Fruit fly (Drosophila melanogaster): Measurements from ENCODE around the gene DEF8.

The DEF8 gene

DNA sequence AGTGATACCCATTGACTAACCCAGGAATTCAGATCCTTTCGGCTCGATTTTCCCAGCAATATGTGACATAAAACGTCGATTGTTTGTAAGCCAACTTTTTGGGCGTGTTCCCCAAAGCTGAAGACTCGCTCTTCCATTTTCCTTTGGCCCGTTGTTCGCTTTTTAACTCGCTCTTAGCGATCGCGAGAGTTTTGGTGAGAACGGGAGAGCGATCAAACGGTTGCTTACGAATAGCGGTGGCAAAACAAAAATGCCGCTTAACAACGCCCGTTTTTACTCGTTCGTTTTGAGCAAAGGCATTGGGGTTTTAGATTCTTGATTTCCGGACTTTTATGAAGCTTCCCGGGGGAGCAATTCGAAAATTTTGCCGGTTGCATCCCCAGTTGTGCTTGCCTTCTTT, 15.0 kb downstream of the DEF8 start:
- no peak for TF ChIP-seq CG6792 (GFP tag; optimal IDR thresholded peaks at IDR 0.05)
- no peak for TF ChIP-seq CG1621 (tag; optimal IDR thresholded peaks at IDR 0.05)
- no peak for TF ChIP-seq CG9139 (GFP tag; optimal IDR thresholded peaks at IDR 0.05)
- no peak for TF ChIP-seq cyc (GFP tag; optimal IDR thresholded peaks at IDR 0.05)
- TF ChIP-seq Hr4 (GFP tag; optimal IDR thresholded peaks at IDR 0.05): no peak
- TF ChIP-seq CG6854 (GFP tag; optimal IDR thresholded peaks at IDR 0.05): no peak
- no peak for TF ChIP-seq eg (GFP tag; IDR thresholded peaks at IDR 0.05)

DNA sequence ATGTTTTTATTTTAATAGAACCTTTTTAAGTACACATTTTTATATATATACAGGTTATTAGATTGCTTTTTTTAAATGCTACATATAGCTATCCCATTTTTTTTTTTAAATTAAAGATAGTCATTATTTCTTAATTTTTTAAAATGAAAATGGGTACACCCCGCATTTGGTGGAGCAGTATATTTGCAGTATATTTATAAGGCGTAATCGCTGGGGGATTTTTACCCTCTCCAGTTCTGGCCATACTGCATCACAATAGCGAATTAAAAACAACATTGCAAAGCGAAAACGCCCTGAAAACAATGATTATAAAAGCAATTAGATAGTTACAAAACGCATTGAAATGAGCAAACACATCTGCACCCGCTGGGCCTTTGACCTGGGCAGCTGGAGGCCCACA, 17.1 kb downstream of the DEF8 start, which contains the start of gene CG32099:
TSS of gene CG32099 (plus strand) at position 250 of the 400 bp plus-strand sequence.
- TF ChIP-seq Lpt (GFP tag; optimal IDR thresholded peaks at IDR 0.05) (no peak), CG1621 (tag; optimal IDR thresholded peaks at IDR 0.05) (no peak), Sox102F (GFP tag; optimal IDR thresholded peaks at IDR 0.05) (no peak), OdsH (GFP tag; optimal IDR thresholded peaks at IDR 0.05) (no peak), CG11762 (GFP tag; optimal IDR thresholded peaks at IDR 0.05; ENCODE audit: insufficient read depth) (no peak), ss (GFP tag; optimal IDR thresholded peaks at IDR 0.05) (no peak), CG11294 (GFP tag; IDR thresholded peaks at IDR 0.05) (no peak), lz (GFP tag; optimal IDR thresholded peaks at IDR 0.05) (no peak), svp (GFP tag) (no peak), Gug (GFP tag; IDR thresholded peaks at IDR 0.05) (no peak), dsx (GFP tag; optimal IDR thresholded peaks at IDR 0.05; ENCODE audit: poor library complexity, severe bottlenecking) (no peak), CG6854 (GFP tag; optimal IDR thresholded peaks at IDR 0.05) (no peak), CG8119 (GFP tag; IDR thresholded peaks at IDR 0.05) (no peak), CG3032 (tag; optimal IDR thresholded peaks at IDR 0.05) (no peak), Eip75B (GFP tag; optimal IDR thresholded peaks at IDR 0.05) (no peak)

DNA sequence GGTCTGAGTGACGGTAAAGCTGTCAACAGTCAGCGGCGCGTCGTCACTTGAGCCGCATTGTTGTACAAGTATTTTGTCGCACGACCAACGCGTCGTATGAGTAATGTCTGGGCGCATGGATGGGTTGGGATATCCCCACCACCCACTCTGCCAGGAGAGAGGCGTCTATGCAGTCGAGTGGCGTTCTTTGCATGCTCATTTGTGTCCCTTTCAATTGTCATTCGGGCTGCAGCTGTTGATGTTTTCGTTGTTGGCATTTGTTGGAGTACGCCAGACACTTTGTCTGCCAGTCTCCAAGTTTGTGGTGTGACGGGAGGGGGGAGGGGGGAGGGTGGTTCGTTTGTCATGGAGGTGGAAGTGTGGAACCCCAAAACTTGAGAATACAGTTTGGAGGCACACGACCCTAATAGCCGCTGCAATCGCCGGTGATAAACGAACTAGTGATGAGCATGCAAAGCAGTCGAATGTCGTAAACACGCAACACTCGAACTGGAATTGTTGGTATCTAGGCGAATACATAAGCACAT, 30.3 kb downstream of the DEF8 start:
- no peak for TF ChIP-seq fd85E (GFP tag; optimal IDR thresholded peaks at IDR 0.05)
- no peak for TF ChIP-seq fd59A (GFP tag; optimal IDR thresholded peaks at IDR 0.05)
- TF ChIP-seq net (GFP tag; optimal IDR thresholded peaks at IDR 0.05): no peak
- TF ChIP-seq CG8632 (GFP tag; optimal IDR thresholded peaks at IDR 0.05): no peak
- no peak for TF ChIP-seq Hr39 (GFP tag; optimal IDR thresholded peaks at IDR 0.05)
- TF ChIP-seq Hr38 (GFP tag; optimal IDR thresholded peaks at IDR 0.05): no peak
- no peak for TF ChIP-seq Hr4 (GFP tag; optimal IDR thresholded peaks at IDR 0.05)
- no peak for TF ChIP-seq svp (GFP tag)

DNA sequence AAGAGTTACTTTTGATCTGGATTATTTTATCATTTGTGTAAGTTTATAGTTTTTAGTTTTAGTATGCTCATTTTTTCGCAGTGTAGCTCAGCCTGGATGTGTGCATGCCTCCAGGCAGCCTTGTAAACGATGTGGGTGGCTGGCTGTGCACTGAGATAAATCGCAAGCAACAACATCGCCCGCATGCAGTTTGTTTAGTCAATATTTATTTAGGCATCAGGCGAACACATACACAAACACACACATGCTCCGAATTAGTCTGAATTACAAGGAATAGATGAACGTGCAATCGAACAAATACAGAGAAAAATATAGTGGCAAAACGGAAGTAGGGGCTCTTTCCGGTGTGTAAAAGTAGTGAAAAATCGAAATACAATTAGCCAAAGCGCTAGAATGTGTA, 31.1 kb downstream of the DEF8 start:
- TF ChIP-seq CG6808 (GFP tag; optimal IDR thresholded peaks at IDR 0.05): no peak
- TF ChIP-seq Smox (GFP tag; optimal IDR thresholded peaks at IDR 0.05): no peak
- no peak for TF ChIP-seq Gug (GFP tag; IDR thresholded peaks at IDR 0.05)
- TF ChIP-seq CG10669 (GFP tag; optimal IDR thresholded peaks at IDR 0.05): no peak
- TF ChIP-seq net (GFP tag; optimal IDR thresholded peaks at IDR 0.05): no peak
- no peak for TF ChIP-seq salr (GFP tag; optimal IDR thresholded peaks at IDR 0.05)
- TF ChIP-seq CG9139 (GFP tag; optimal IDR thresholded peaks at IDR 0.05): no peak
- TF ChIP-seq CG7368 (GFP tag; optimal IDR thresholded peaks at IDR 0.05): no peak
- no peak for TF ChIP-seq Ets21C (GFP tag; optimal IDR thresholded peaks at IDR 0.05)
- no peak for TF ChIP-seq Ets96B (tag; optimal IDR thresholded peaks at IDR 0.05)
- no peak for TF ChIP-seq CG8632 (GFP tag; optimal IDR thresholded peaks at IDR 0.05)
- TF ChIP-seq CG3032 (tag; optimal IDR thresholded peaks at IDR 0.05): no peak
- no peak for TF ChIP-seq fd59A (GFP tag; optimal IDR thresholded peaks at IDR 0.05)
- TF ChIP-seq fkh (GFP tag; optimal IDR thresholded peaks at IDR 0.05): no peak

DNA sequence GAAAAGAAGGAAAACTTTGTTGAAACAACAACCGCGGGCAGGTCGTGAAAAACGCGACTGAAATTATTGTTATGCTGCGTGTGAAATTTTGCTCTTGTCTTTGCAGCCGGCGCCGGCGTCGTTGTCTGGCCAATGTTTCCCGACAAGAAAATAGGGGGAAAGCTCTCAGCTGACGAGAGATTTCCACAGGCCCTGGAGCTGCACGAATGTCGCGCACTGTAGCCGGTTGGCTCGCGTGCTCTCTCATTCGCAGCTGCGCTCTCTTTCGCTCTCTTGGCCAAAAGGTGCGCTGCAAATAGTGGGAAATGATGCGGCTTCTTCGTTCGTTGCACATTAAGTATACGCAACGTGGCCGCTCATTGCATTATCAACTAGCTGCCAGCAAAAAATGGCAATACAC, 31.7 kb downstream of the DEF8 start, which contains the start of gene CG9760:
TSS of gene CG9760 (minus strand) at position 43 of the 400 bp plus-strand sequence.
- TF ChIP-seq CG9139 (GFP tag; optimal IDR thresholded peaks at IDR 0.05) (no peak), lz (GFP tag; optimal IDR thresholded peaks at IDR 0.05) (no peak), dac (GFP tag; optimal IDR thresholded peaks at IDR 0.05) (no peak), CG10669 (GFP tag; optimal IDR thresholded peaks at IDR 0.05) (no peak), CG11294 (GFP tag; IDR thresholded peaks at IDR 0.05) (0 out of 2 replicates have a peak, but pooled peaks have one; percentile 13), CG8119 (GFP tag; IDR thresholded peaks at IDR 0.05) (no peak), CG8319 (GFP tag; optimal IDR thresholded peaks at IDR 0.05) (no peak), CG1621 (tag; optimal IDR thresholded peaks at IDR 0.05) (no peak), Lpt (GFP tag; optimal IDR thresholded peaks at IDR 0.05) (no peak), Eip75B (GFP tag; optimal IDR thresholded peaks at IDR 0.05) (no peak), topi (GFP tag; optimal IDR thresholded peaks at IDR 0.05) (no peak), Hr38 (GFP tag; optimal IDR thresholded peaks at IDR 0.05) (no peak), salr (GFP tag; optimal IDR thresholded peaks at IDR 0.05) (no peak), Eip93F (GFP tag; optimal IDR thresholded peaks at IDR 0.05) (no peak), OdsH (GFP tag; optimal IDR thresholded peaks at IDR 0.05) (peak; percentile 7), dsx (GFP tag; optimal IDR thresholded peaks at IDR 0.05; ENCODE audit: poor library complexity, severe bottlenecking) (no peak), CG6792 (GFP tag; optimal IDR thresholded peaks at IDR 0.05) (no peak), Sox14 (GFP tag; optimal IDR thresholded peaks at IDR 0.05) (no peak), Blimp-1 (GFP tag; optimal IDR thresholded peaks at IDR 0.05) (no peak), achi (GFP tag; optimal IDR thresholded peaks at IDR 0.05) (no peak), esn (GFP tag; optimal IDR thresholded peaks at IDR 0.05) (no peak), CG3032 (tag; optimal IDR thresholded peaks at IDR 0.05) (no peak)

Measured in whole organism, prepupa.